Worm (Caenorhabditis elegans) whole organism, L4 larva: ENCODE results near the gene pqn-18.

ENCODE experiments used
- ZK546.5 ChIP-seq, 2 experiments: sonication (generic microtip); optimal IDR thresholded peaks; 2 replicates each; lab custom pipeline; 2017; ENCODE audit warnings: missing biosample characterization in 2 of 2, missing genetic modification characterization in 2 of 2
- daf-16 ChIP-seq, 3 experiments: sonication (generic microtip); optimal IDR thresholded peaks; 2 replicates each; lab custom pipeline; 2016 to 2017; ENCODE audit warnings: missing genetic modification characterization in 3 of 3, missing genetic modification reagents in 3 of 3, mild to moderate bottlenecking in 2 of 3, missing compliant biosample characterization in 2 of 3, missing biosample characterization in 1 of 3, moderate library complexity in 1 of 3
- hif-1 ChIP-seq, 2 experiments: sonication (generic microtip); optimal IDR thresholded peaks; 2 replicates each; lab custom pipeline; 2016 to 2017; ENCODE audit warnings: missing compliant biosample characterization in 2 of 2, missing genetic modification characterization in 2 of 2, missing genetic modification reagents in 2 of 2, missing genotype in 2 of 2, mild to moderate bottlenecking in 1 of 2
- mxl-3 ChIP-seq: fragments of 200-800 bp; sonication (Bioruptor generic); optimal IDR thresholded peaks from 2 replicates; lab custom pipeline; 2018; ENCODE audit warnings: mild to moderate bottlenecking, missing genetic modification characterization, missing compliant biosample characterization
- nhr-237 ChIP-seq: sonication (generic microtip); optimal IDR thresholded peaks from 2 replicates; lab custom pipeline; 2017; ENCODE audit warnings: missing biosample characterization, missing genetic modification characterization
- spr-1 ChIP-seq: sonication (generic microtip); optimal IDR thresholded peaks from 2 replicates; lab custom pipeline; 2016; ENCODE audit warnings: mild to moderate bottlenecking, missing genetic modification characterization, missing compliant biosample characterization

DNA sequence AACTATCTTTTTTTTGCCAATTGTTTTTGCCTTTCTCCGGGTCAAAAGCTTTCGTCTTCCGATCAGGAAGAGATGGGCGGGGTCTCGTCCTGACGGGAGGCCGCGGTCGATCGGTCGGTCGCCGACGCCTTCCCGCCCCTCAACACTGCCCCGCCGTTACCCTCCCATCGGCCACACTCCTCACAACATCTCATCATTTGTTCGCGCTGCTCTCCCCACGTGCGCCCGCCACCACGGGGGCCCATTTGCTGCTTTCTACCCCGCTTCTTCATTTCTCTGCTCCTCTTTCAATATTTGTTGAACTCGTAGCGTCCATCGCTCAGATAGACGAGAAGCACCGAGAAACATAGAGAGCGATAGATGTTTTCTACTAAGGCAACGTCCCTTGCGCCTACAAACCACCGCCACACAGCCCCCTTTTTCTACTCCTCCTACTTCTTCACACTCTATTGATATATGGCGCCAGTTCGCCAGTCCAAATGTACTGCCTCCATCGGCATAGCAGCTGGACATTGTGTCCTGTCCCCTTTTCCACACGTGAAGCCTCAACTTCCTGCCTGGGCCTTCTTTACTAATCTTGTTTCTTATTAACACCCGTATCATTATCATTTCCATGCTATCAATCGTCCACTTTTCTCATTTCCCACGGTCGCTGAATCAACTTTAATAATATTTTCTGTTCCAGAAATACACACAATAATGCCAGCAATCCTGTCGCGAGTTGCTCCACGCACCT is 30.7 kb upstream of the pqn-18 start, which contains the start of gene bcat-1:
- TF ChIP-seq nhr-237 (tag; lab: Kevin White, UChicago) (no peak), hif-1 (tag; optimal IDR thresholded peaks at IDR 0.05; lab: Kevin White, UChicago) (peak in 1 of 2 experiments; percentile 72), mxl-3 (GFP tag; lab: Kevin White, UChicago) (peak; percentile 92), spr-1 (tag; lab: Kevin White, UChicago) (no peak), daf-16 (GFP tag; optimal IDR thresholded peaks at IDR 0.05; lab: Kevin White, UChicago) (peak in 1 of 2 experiments; percentile 73), daf-16 (tag; optimal IDR thresholded peaks at IDR 0.05; lab: Kevin White, UChicago) (peak; percentile 64), ZK546.5 (tag; optimal IDR thresholded peaks at IDR 0.05; lab: Kevin White, UChicago) (no peak)
